Worm (Caenorhabditis elegans): Measurements from ENCODE around the gene F59A6.12.

F59A6.12 gene

DNA sequence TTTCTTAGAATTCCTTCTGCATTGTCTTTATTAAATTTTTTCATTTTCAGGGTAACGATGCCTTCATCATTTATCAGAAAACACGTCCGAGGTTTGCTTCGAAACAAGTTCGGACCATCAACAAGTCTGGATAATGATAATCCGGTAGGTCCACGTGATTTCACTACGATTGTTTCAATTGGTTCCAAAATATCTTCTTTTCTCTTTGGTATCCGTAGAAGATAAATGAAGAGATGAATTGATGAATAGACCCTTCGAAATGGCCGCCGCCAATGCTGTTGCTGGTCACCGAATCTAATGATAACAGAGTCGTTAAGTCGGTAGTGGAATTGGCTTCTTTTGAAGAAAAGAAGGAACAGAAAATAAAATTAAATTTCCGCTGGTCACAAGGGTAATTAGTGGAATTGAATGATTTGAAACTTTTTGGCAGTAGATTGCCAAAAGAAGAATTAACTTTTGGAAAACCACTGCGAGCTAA, 38.0 kb upstream of the F59A6.12 start, which contains the start of gene F33G12.6 (continued):
- peak in 1 of 2 experiments; percentile 15 for TF ChIP-seq lsy-2 (tag; optimal IDR thresholded peaks at IDR 0.05)
- TF ChIP-seq ama-1 (optimal IDR thresholded peaks at IDR 0.05): no peak
- no peak for TF ChIP-seq efl-1 (optimal IDR thresholded peaks at IDR 0.05)
- TF ChIP-seq efl-1 (GFP tag; optimal IDR thresholded peaks at IDR 0.05 in 1 of 2): no peak
- no peak for TF ChIP-seq Y116A8C.19 (tag; optimal IDR thresholded peaks at IDR 0.05; ENCODE audit: borderline replicate concordance)
- TF ChIP-seq elt-3 (tag; optimal IDR thresholded peaks at IDR 0.05): peak in 2 of 6 experiments; percentile 19 to 46
- no peak for TF ChIP-seq fkh-4 (tag; optimal IDR thresholded peaks at IDR 0.05; ENCODE audit: borderline replicate concordance)
- no peak for TF ChIP-seq nhr-76 (tag; optimal IDR thresholded peaks at IDR 0.05)
- no peak for TF ChIP-seq pax-3 (tag; optimal IDR thresholded peaks at IDR 0.05)
- TF ChIP-seq mef-2 (tag; optimal IDR thresholded peaks at IDR 0.05): no peak
- peak; percentile 69 for TF ChIP-seq lin-14 (GFP tag; optimal IDR thresholded peaks at IDR 0.05)
- no peak for TF ChIP-seq nhr-19 (GFP tag; conservative IDR thresholded peaks at IDR 0.05)

DNA sequence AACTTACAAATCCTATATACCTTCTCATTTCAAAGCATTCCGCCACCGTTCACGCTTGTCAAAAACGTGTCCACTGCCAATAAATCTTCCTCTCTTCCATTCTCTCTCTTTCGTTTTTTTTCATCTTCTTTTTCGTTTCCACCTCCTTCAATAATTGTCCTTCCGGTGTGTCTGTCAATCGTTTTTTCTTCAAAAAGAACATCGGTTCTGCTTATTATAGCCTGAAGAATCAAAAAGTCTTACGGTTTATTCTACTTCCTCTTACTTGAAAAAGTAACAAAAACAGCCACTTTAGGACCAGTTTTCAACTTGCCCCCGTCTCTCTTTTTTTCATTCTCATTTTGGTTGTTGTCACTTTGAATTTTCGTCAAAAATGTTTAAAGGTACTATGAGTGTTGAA, 37.4 kb upstream of the F59A6.12 start:
- no peak for TF ChIP-seq efl-3 (GFP tag; optimal IDR thresholded peaks at IDR 0.05)
- TF ChIP-seq ceh-63 (GFP tag; optimal IDR thresholded peaks at IDR 0.05): no peak
- no peak for TF ChIP-seq fkh-8 (tag; optimal IDR thresholded peaks at IDR 0.05)
- TF ChIP-seq C34B4.2 (tag; optimal IDR thresholded peaks at IDR 0.05): no peak
- TF ChIP-seq lsy-2 (tag; optimal IDR thresholded peaks at IDR 0.05): peak in 1 of 2 experiments; percentile 15
- peak; percentile 34 for TF ChIP-seq tbx-2 (tag; optimal IDR thresholded peaks at IDR 0.05)
- TF ChIP-seq tlp-1 (tag; optimal IDR thresholded peaks at IDR 0.05): no peak
- TF ChIP-seq elt-2 (tag; optimal IDR thresholded peaks at IDR 0.05): no peak
- no peak for TF ChIP-seq rnt-1 (tag; optimal IDR thresholded peaks at IDR 0.05)
- TF ChIP-seq Y116A8C.19 (tag; optimal IDR thresholded peaks at IDR 0.05; ENCODE audit: borderline replicate concordance): no peak
- TF ChIP-seq nhr-84 (tag; optimal IDR thresholded peaks at IDR 0.05): no peak
- TF ChIP-seq mdl-1 (tag; optimal IDR thresholded peaks at IDR 0.05): no peak
- TF ChIP-seq nhr-85 (tag): peak; percentile 77
- no peak for TF ChIP-seq aha-1 (tag; optimal IDR thresholded peaks at IDR 0.05)
- no peak for TF ChIP-seq dpl-1 (GFP tag; optimal IDR thresholded peaks at IDR 0.05)
- TF ChIP-seq pax-3 (tag; optimal IDR thresholded peaks at IDR 0.05): no peak
- TF ChIP-seq jun-1 (tag; optimal IDR thresholded peaks at IDR 0.05): no peak
- TF ChIP-seq ceh-82 (tag; optimal IDR thresholded peaks at IDR 0.05): no peak
- TF ChIP-seq nhr-12 (tag; optimal IDR thresholded peaks at IDR 0.05): no peak
- no peak for TF ChIP-seq hlh-4 (tag; optimal IDR thresholded peaks at IDR 0.05)
- no peak for TF ChIP-seq nhr-77 (tag; optimal IDR thresholded peaks at IDR 0.05)
- TF ChIP-seq dsc-1 (tag; optimal IDR thresholded peaks at IDR 0.05): no peak
- no peak for TF ChIP-seq C16A3.4 (tag; optimal IDR thresholded peaks at IDR 0.05)
- TF ChIP-seq unc-98 (GFP tag; IDR thresholded peaks at IDR 0.05): no peak
- TF ChIP-seq zag-1 (tag; optimal IDR thresholded peaks at IDR 0.05): no peak
- TF ChIP-seq sup-37 (GFP tag; optimal IDR thresholded peaks at IDR 0.05): no peak
- no peak for TF ChIP-seq isw-1 (GFP tag; IDR thresholded peaks at IDR 0.05)
- TF ChIP-seq unc-86 (tag; optimal IDR thresholded peaks at IDR 0.05): no peak
- TF ChIP-seq aly-2 (tag; optimal IDR thresholded peaks at IDR 0.05): no peak
- TF ChIP-seq swsn-7 (tag; optimal IDR thresholded peaks at IDR 0.05): no peak
- TF ChIP-seq pag-3 (tag; optimal IDR thresholded peaks at IDR 0.05; ENCODE audit: borderline replicate concordance, insufficient read depth): no peak
- TF ChIP-seq nhr-47 (tag; optimal IDR thresholded peaks at IDR 0.05): no peak
- TF ChIP-seq sptf-1 (tag; optimal IDR thresholded peaks at IDR 0.05): no peak
- TF ChIP-seq nhr-90 (tag; optimal IDR thresholded peaks at IDR 0.05; ENCODE audit: poor library complexity): peak; percentile 10
- TF ChIP-seq zip-4 (GFP tag; optimal IDR thresholded peaks at IDR 0.05): no peak
- peak; percentile 16 for TF ChIP-seq mep-1 (tag; optimal IDR thresholded peaks at IDR 0.05)
- no peak for TF ChIP-seq pqm-1 (tag; optimal IDR thresholded peaks at IDR 0.05)
- TF ChIP-seq nhr-20 (tag; optimal IDR thresholded peaks at IDR 0.05): peak; percentile 38
- TF ChIP-seq fkh-10 (GFP tag; optimal IDR thresholded peaks at IDR 0.05): no peak
- TF ChIP-seq ztf-4 (tag; optimal IDR thresholded peaks at IDR 0.05): no peak
- no peak for TF ChIP-seq skn-1 (tag; optimal IDR thresholded peaks at IDR 0.05)
- TF ChIP-seq nhr-28 (tag; optimal IDR thresholded peaks at IDR 0.05): no peak
- TF ChIP-seq ztf-11 (tag; optimal IDR thresholded peaks at IDR 0.05): no peak

Data from whole organism, L1 larva.